Fruit fly (Drosophila melanogaster): Measurements from ENCODE around the gene Crk.

Crk gene

DNA sequence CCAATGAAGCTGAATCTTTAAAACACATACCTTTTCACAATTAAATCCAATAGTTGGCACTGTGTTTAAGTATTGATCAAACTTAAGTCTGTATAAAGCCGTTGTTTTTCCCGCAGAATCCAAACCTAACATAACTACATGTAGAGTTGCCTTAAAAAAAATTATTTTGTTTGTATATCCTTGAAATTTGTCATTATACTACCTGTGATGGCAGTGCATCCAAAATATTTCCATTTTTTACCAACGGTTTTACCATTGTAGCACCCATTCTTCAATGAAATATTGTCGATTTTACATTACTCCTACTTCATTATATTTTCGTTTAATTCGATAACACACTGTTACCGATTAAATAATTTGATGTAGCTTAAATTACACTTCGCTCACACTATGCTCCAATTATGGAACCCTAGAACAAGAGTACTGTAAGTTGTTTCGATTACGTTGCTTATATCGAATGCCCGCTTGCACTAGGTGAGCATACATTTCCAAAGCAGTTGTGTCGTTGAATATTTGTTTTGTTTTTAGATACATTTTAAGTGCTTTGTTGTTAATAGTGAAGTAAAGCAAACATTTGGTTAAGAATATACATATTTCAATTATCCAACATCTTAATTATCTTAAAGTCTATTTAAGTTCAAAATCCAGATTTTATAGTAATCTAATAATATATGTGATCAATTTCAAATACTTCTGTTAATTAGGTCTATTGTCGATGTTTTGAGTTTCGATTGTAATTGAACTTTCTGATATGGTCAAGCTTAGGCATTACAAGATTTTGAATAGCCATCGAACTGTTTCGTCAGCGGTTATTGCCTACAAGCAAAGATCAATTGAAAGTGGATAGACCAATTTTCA is 30.7 kb upstream of the Crk start, which contains the start of gene Arl4 (continued):
- peak in 1 of 3 experiments; percentile 20 for TF ChIP-seq Stat92E (GFP tag; optimal IDR thresholded peaks at IDR 0.05)
- TF ChIP-seq CG14014 (GFP tag; IDR thresholded peaks at IDR 0.05) = 0 out of 2 replicates have a peak, but pooled peaks have one; percentile 19
- TF ChIP-seq btn (GFP tag; optimal IDR thresholded peaks at IDR 0.05) = no peak
- TF ChIP-seq CG6272 (GFP tag; IDR thresholded peaks at IDR 0.05) = no peak
- TF ChIP-seq CG12659 (GFP tag; optimal IDR thresholded peaks at IDR 0.05) = peak; percentile 59
- TF ChIP-seq crol (GFP tag; IDR thresholded peaks at IDR 0.05) = no peak
- no peak for TF ChIP-seq CG43689 (GFP tag; IDR thresholded peaks at IDR 0.05)
- TF ChIP-seq CG12769 (tag; optimal IDR thresholded peaks at IDR 0.05) = peak; percentile 33
- no peak for TF ChIP-seq CG7987 (GFP tag; optimal IDR thresholded peaks at IDR 0.05)
- no peak for TF ChIP-seq CG10147 (GFP tag; optimal IDR thresholded peaks at IDR 0.05)
- TF ChIP-seq CG4617 (GFP tag; optimal IDR thresholded peaks at IDR 0.05; ENCODE audit: borderline replicate concordance) = peak; percentile 86
- no peak for TF ChIP-seq CG15696 (tag; optimal IDR thresholded peaks at IDR 0.05)
- TF ChIP-seq CG2199 (GFP tag; IDR thresholded peaks at IDR 0.05) = peak; percentile 59; the same call in 2 of the 3 replicates
- TF ChIP-seq br (optimal IDR thresholded peaks at IDR 0.05) = no peak
- TF ChIP-seq Dad (GFP tag; optimal IDR thresholded peaks at IDR 0.05) = no peak
- peak; percentile 36 for TF ChIP-seq dmrt11E (tag; optimal IDR thresholded peaks at IDR 0.05)
- TF ChIP-seq MBD-R2 (GFP tag; IDR thresholded peaks at IDR 0.05) = peak; percentile 31
- peak; percentile 65 for TF ChIP-seq Med (GFP tag)
- no peak for TF ChIP-seq Asciz (GFP tag; optimal IDR thresholded peaks at IDR 0.05)
- no peak for TF ChIP-seq Camta (GFP tag; optimal IDR thresholded peaks at IDR 0.05)
- no peak for TF ChIP-seq CG13123 (GFP tag; optimal IDR thresholded peaks at IDR 0.05)
- no peak for TF ChIP-seq eyg (GFP tag; optimal IDR thresholded peaks at IDR 0.05)
- no peak for TF ChIP-seq klu (GFP tag; IDR thresholded peaks at IDR 0.05)
- TF ChIP-seq Fer3 (tag; optimal IDR thresholded peaks at IDR 0.05) = peak; percentile 22
- TF ChIP-seq gcm (GFP tag; optimal IDR thresholded peaks at IDR 0.05) = no peak
- peak; percentile 43 for TF ChIP-seq CG3995 (GFP tag; optimal IDR thresholded peaks at IDR 0.05)
- no peak for TF ChIP-seq GATAe (GFP tag; conservative IDR thresholded peaks at IDR 0.05)
- TF ChIP-seq CG5953 (GFP tag; IDR thresholded peaks at IDR 0.05) = no peak
- TF ChIP-seq CG11398 (GFP tag; optimal IDR thresholded peaks at IDR 0.05) = no peak
- no peak for TF ChIP-seq CG2202 (tag; optimal IDR thresholded peaks at IDR 0.05)
- peak; percentile 65 for TF ChIP-seq Sry-δ (GFP tag; optimal IDR thresholded peaks at IDR 0.05)
- peak; percentile 87 for TF ChIP-seq pfk (GFP tag; optimal IDR thresholded peaks at IDR 0.05)
- TF ChIP-seq sr (GFP tag; IDR thresholded peaks at IDR 0.05) = no peak
- no peak for TF ChIP-seq Taf1 (GFP tag; IDR thresholded peaks at IDR 0.05)
- TF ChIP-seq mam (GFP tag; optimal IDR thresholded peaks at IDR 0.05) = peak; percentile 26
- peak; percentile 99 for TF ChIP-seq ssp (GFP tag; IDR thresholded peaks at IDR 0.05)
- no peak for TF ChIP-seq CG4854 (GFP tag; optimal IDR thresholded peaks at IDR 0.05)
- TF ChIP-seq odd (GFP tag; optimal IDR thresholded peaks at IDR 0.05) = no peak
- no peak for TF ChIP-seq Lpt (GFP tag; optimal IDR thresholded peaks at IDR 0.05)
- no peak for TF ChIP-seq CG42726 (GFP tag; IDR thresholded peaks at IDR 0.05; ENCODE audit: partially characterized antibody)
- peak; percentile 51 for TF ChIP-seq CG2116 (GFP tag; optimal IDR thresholded peaks at IDR 0.05)
- peak; percentile 69 for TF ChIP-seq Lhr (GFP tag; optimal IDR thresholded peaks at IDR 0.05)
- no peak for TF ChIP-seq run (tag; optimal IDR thresholded peaks at IDR 0.05)
- no peak for TF ChIP-seq fru (optimal IDR thresholded peaks at IDR 0.05)
- no peak for TF ChIP-seq lab (GFP tag; optimal IDR thresholded peaks at IDR 0.05)
- peak; percentile 26 for TF ChIP-seq CG2120 (GFP tag; optimal IDR thresholded peaks at IDR 0.05)
- peak in 1 of 2 experiments; percentile 80 for TF ChIP-seq Dfd (GFP tag; optimal IDR thresholded peaks at IDR 0.05)
- no peak for TF ChIP-seq CG4820 (GFP tag; optimal IDR thresholded peaks at IDR 0.05)
- no peak for TF ChIP-seq NC2β (GFP tag; optimal IDR thresholded peaks at IDR 0.05)
- peak; percentile 99 for TF ChIP-seq CG1024 (GFP tag; IDR thresholded peaks at IDR 0.05)

Measured in whole organism, embryonic.